Worm (Caenorhabditis elegans): ENCODE measurements around the gene clec-208.

DNA sequence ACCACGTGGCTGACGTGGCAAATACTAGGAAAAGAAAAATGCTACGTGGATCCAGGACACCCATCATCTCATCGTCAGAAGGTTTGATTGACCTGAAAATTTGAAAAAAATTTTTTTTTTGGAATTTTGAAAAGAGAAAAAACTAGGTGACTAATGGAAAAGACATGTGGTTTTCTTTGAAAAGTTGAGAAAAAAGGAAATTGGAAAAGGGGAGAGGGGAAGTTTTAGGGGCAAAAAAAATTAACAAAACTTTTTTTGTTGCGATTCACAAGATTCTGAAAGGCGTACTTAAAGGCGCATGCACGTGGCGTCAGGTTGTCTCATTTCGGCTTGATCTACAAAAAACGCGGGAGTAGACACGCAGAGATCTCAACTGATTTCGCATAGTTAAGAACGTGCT lies 24.9 kb upstream of the clec-208 start, which contains the start of gene Y40B10A.9:
- TF ChIP-seq hmbx-1 (tag; optimal IDR thresholded peaks at IDR 0.05) (no peak), F13C5.2 (tag; optimal IDR thresholded peaks at IDR 0.05) (no peak), hmg-4 (GFP tag; optimal IDR thresholded peaks at IDR 0.05) (no peak), ama-1 (optimal IDR thresholded peaks at IDR 0.05) (no peak)

All from whole organism, early embryonic.